Worm (Caenorhabditis elegans): ENCODE data around the gene nep-2.

nep-2 gene

DNA sequence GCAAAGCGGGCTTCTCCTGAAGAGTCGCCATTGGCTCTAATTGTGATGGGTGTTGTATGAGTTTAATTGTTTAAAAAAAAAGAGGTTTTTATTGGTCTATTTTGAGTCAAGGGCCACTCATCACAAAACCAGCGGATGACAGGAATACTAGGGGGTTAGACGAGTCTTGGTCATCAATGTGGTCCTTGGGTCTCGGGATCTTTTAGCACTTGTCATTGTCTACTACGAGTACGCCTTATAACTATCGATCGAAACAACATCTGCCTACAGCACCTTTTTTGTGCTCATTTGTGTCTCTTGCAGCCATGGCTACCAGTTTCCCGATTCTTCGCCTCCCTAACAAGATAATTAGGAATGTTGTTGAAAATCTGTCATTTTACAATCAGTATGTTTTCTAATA lies 39.1 kb upstream of the nep-2 start, which contains the start of gene fbxb-108:
TSS of gene fbxb-108 (plus strand) at position 301 of the 400 bp plus-strand sequence.
- TF ChIP-seq tbx-8 (GFP tag; optimal IDR thresholded peaks at IDR 0.05): no peak
- TF ChIP-seq cnd-1 (tag; optimal IDR thresholded peaks at IDR 0.05): no peak
- TF ChIP-seq sptf-1 (tag; optimal IDR thresholded peaks at IDR 0.05): no peak
- TF ChIP-seq unc-120 (tag; optimal IDR thresholded peaks at IDR 0.05; ENCODE audit: poor library complexity, severe bottlenecking): no peak
- TF ChIP-seq mep-1 (tag; optimal IDR thresholded peaks at IDR 0.05): no peak
- no peak for TF ChIP-seq ceh-43 (GFP tag; optimal IDR thresholded peaks at IDR 0.05)
- TF ChIP-seq nhr-76 (tag; optimal IDR thresholded peaks at IDR 0.05): no peak
- no peak for TF ChIP-seq bed-3 (GFP tag; optimal IDR thresholded peaks at IDR 0.05)
- no peak for TF ChIP-seq nhr-12 (tag; optimal IDR thresholded peaks at IDR 0.05)
- TF ChIP-seq lin-32 (GFP tag; optimal IDR thresholded peaks at IDR 0.05): no peak
- TF ChIP-seq hlh-1 (tag; optimal IDR thresholded peaks at IDR 0.05): no peak
- TF ChIP-seq lsy-2 (tag; optimal IDR thresholded peaks at IDR 0.05): no peak
- no peak for TF ChIP-seq M03D4.4 (tag; optimal IDR thresholded peaks at IDR 0.05)
- no peak for TF ChIP-seq unc-39 (tag; optimal IDR thresholded peaks at IDR 0.05)
- no peak for TF ChIP-seq ceh-83 (GFP tag; optimal IDR thresholded peaks at IDR 0.05)
- no peak for TF ChIP-seq sem-2 (GFP tag; optimal IDR thresholded peaks at IDR 0.05)
- TF ChIP-seq snpc-4 (tag; optimal IDR thresholded peaks at IDR 0.05): no peak

DNA sequence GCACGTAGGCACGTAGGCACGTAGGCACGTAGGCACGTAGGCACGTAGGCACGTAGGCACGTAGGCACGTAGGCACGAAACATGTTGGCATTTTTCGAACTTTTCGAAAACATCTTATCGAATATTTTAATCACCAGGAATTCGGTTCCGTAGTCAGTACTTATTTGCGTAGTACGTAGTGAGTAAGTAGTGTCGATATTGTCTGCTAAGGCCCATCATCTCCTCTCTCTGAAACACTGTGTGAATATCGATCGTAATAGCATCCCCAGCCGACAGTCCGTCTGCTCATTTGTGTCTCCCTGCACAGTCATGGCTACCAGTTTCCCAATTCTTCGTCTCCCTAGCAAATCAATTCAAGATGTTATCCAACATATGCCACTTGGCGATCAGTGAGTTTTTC lies 36.6 kb upstream of the nep-2 start, which contains the start of gene fbxb-106:
TSS of gene fbxb-106 (plus strand) at position 301 of the 400 bp plus-strand sequence.
- TF ChIP-seq unc-120 (tag; optimal IDR thresholded peaks at IDR 0.05; ENCODE audit: poor library complexity, severe bottlenecking): no peak
- TF ChIP-seq pha-4 (tag; optimal IDR thresholded peaks at IDR 0.05): no peak
- no peak for TF ChIP-seq ceh-43 (GFP tag; optimal IDR thresholded peaks at IDR 0.05)
- no peak for TF ChIP-seq sem-2 (GFP tag; optimal IDR thresholded peaks at IDR 0.05)
- no peak for TF ChIP-seq nhr-12 (tag; optimal IDR thresholded peaks at IDR 0.05)
- no peak for TF ChIP-seq zip-8 (tag; optimal IDR thresholded peaks at IDR 0.05)
- TF ChIP-seq cnd-1 (tag; optimal IDR thresholded peaks at IDR 0.05): no peak
- no peak for TF ChIP-seq tbx-8 (GFP tag; optimal IDR thresholded peaks at IDR 0.05)
- no peak for TF ChIP-seq flh-1 (GFP tag; optimal IDR thresholded peaks at IDR 0.05)
- no peak for TF ChIP-seq ztf-11 (tag; optimal IDR thresholded peaks at IDR 0.05)
- no peak for TF ChIP-seq ceh-83 (GFP tag; optimal IDR thresholded peaks at IDR 0.05)
- no peak for TF ChIP-seq ces-1 (GFP tag; optimal IDR thresholded peaks at IDR 0.05)
- no peak for TF ChIP-seq ceh-39 (tag; optimal IDR thresholded peaks at IDR 0.05)
- TF ChIP-seq nhr-76 (tag; optimal IDR thresholded peaks at IDR 0.05): no peak
- no peak for TF ChIP-seq unc-62 (GFP tag; optimal IDR thresholded peaks at IDR 0.05)
- TF ChIP-seq nhr-2 (tag; optimal IDR thresholded peaks at IDR 0.05): no peak
- TF ChIP-seq ham-2 (GFP tag; optimal IDR thresholded peaks at IDR 0.05): no peak
- TF ChIP-seq mep-1 (tag; optimal IDR thresholded peaks at IDR 0.05): no peak
- no peak for TF ChIP-seq bed-3 (GFP tag; optimal IDR thresholded peaks at IDR 0.05)

DNA sequence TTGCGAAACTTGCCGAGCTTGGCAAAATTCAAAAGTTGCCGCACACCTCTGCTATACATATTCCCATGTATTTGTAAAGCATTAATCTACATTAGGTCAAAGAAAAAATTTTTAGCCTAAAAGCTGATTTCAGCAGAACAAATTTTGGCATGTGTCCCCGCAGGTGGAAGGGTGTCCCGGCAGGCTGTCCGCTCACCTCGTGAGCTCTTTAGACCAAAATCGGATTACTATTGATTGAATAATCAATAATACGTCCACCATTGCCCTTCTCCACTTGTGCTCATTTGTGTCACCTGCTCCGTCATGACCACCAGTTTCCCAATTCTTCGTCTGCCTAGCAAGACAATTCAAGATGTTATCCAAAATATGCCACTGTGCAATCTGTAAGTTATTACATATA lies 32.9 kb upstream of the nep-2 start, which contains the start of gene fbxb-107:
TSS of gene fbxb-107 (plus strand) at position 297 of the 400 bp plus-strand sequence.
- no peak for TF ChIP-seq ceh-43 (GFP tag; optimal IDR thresholded peaks at IDR 0.05)
- no peak for TF ChIP-seq nhr-76 (tag; optimal IDR thresholded peaks at IDR 0.05)
- no peak for TF ChIP-seq ham-2 (GFP tag; optimal IDR thresholded peaks at IDR 0.05)
- no peak for TF ChIP-seq drap-1 (GFP tag; optimal IDR thresholded peaks at IDR 0.05)
- TF ChIP-seq ceh-39 (tag; optimal IDR thresholded peaks at IDR 0.05): peak; percentile 99

DNA sequence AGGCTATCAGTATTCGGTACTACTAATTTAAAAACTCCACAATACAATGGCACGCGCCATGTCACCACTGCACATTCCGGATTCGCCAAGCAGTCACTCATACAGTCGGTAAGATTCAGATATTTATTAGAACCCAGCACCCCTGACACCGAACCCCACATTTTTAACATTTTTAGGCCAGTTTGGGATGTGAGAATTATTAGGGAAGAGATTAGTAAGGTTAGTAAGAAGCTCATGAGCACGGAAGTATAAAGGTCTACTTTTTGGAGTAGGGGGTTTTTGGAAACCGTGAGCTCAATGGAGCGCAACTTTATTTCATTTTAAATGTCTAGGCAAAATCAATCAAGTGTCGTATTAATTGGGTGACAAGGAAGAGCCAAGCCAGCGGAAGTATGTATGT lies 32.4 kb upstream of the nep-2 start, which contains the start of gene F29A7.8:
TSS of gene F29A7.8 (minus strand) at position 101 of the 400 bp plus-strand sequence.
- no peak for TF ChIP-seq zip-8 (tag; optimal IDR thresholded peaks at IDR 0.05)
- no peak for TF ChIP-seq tbx-8 (GFP tag; optimal IDR thresholded peaks at IDR 0.05)
- TF ChIP-seq nhr-12 (tag; optimal IDR thresholded peaks at IDR 0.05): no peak
- TF ChIP-seq lin-32 (GFP tag; optimal IDR thresholded peaks at IDR 0.05): no peak
- no peak for TF ChIP-seq nhr-28 (tag; optimal IDR thresholded peaks at IDR 0.05)
- no peak for TF ChIP-seq M03D4.4 (tag; optimal IDR thresholded peaks at IDR 0.05)
- TF ChIP-seq ham-2 (GFP tag; optimal IDR thresholded peaks at IDR 0.05): no peak

DNA sequence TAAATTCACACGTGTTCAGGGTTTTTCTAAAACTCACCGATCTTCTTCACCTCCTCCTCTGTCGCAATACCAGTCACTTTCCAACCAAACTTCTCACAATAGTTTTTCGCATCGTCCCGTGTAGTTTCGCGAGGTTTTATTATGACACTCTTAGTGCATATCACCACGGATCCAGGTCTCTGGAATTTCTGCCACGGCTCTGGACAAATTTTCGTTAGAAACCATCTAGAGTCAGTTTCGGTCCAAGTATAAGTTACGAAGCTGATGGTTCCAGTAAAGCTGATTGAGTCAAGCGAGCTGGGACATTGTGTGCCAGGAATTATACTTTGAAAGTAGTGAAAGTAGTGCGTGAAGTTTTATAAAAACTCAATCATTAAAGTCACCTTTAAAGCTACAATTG lies 30.8 kb upstream of the nep-2 start:
- TF ChIP-seq hlh-1 (tag; optimal IDR thresholded peaks at IDR 0.05) (no peak), bed-3 (GFP tag; optimal IDR thresholded peaks at IDR 0.05) (no peak), drap-1 (GFP tag; optimal IDR thresholded peaks at IDR 0.05) (no peak), zip-8 (tag; optimal IDR thresholded peaks at IDR 0.05) (no peak), sptf-1 (tag; optimal IDR thresholded peaks at IDR 0.05) (no peak), nhr-237 (tag; optimal IDR thresholded peaks at IDR 0.05) (no peak), ces-1 (GFP tag; optimal IDR thresholded peaks at IDR 0.05) (no peak), nhr-2 (tag; optimal IDR thresholded peaks at IDR 0.05) (no peak)
